Fruit fly (Drosophila melanogaster) S2 (cell line): ENCODE results near the gene hry.

ENCODE experiments used
- CG8478 ChIP-seq: fragments of >200 bp; optimal IDR thresholded peaks from 2 replicates; lab custom pipeline; 2018
- CTCF ChIP-seq, 2 experiments: fragments of >200 bp; optimal IDR thresholded peaks; 2 replicates each; lab custom pipeline; 2018

DNA sequence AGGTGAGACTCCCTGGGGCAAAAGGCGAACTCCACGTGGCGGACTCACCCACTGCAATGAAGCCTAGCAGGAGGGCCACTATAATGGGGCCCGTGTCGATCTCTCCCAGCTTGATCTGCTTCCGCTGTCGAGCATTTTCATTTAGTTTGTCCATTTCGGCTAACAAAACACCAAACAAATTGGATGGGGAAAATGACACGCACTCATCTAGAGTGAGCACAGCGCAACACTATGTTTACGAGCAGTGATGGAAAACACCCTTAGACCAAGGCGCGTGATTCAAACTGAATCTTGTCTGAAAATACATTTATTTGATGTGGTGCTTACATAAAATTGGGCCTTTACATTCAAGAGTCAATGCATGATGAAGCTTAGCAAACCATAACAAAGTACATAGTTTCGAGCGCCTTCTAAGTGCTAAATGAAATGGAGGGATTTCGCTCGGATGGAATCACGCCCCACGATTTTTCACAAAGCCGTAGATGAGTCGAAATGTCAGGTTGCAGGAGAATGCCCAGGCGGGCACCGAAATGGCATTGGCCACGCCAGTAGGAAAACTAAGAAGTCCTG is 44.5 kb downstream of the hry start, which contains the start of gene SrpRbeta:
- no peak for TF ChIP-seq CG8478
- TF ChIP-seq CTCF (optimal IDR thresholded peaks at IDR 0.05; lab: Kevin White, UChicago): no peak
